Worm (Caenorhabditis elegans) whole organism, L4 larva: ENCODE measurements around the gene ttr-53.
A peak's percentile ranks its signal among the peaks of the same experiment; 100 is the strongest.

ENCODE experiments used
- D1046.2 ChIP-seq: fragments of 200-800 bp; sonication (Bioruptor generic); IDR thresholded peaks from 2 replicates; pipeline ENCODE4 v1.3.6; 2022; ENCODE audit warnings: missing genetic modification characterization, missing compliant biosample characterization
- F49E8.2 ChIP-seq: sonication (generic microtip); optimal IDR thresholded peaks from 2 replicates; lab custom pipeline; 2016; ENCODE audit warnings: missing compliant biosample characterization, mild to moderate bottlenecking, missing genetic modification characterization, borderline replicate concordance
- T20F7.1 ChIP-seq: fragments of 200-800 bp; sonication (Bioruptor generic); optimal IDR thresholded peaks from 2 replicates; lab custom pipeline; 2018; ENCODE audit warnings: mild to moderate bottlenecking, missing genetic modification characterization, missing compliant biosample characterization
- Y48G9A.11 ChIP-seq: fragments of 200-800 bp; sonication (Bioruptor generic); IDR thresholded peaks from 2 replicates; pipeline ENCODE4 v1.3.6; 2022; ENCODE audit warnings: missing genetic modification reagents, missing genetic modification characterization, missing compliant biosample characterization
- aha-1 ChIP-seq: fragments of 150-350 bp; peaks from one replicate; lab custom pipeline; 2014; ENCODE audit warnings: missing biosample characterization, missing genetic modification characterization
- ama-1 ChIP-seq: fragments of 150-350 bp; optimal IDR thresholded peaks from 2 replicates; lab custom pipeline; 2014; ENCODE audit warnings: inconsistent platforms, mixed read lengths
- ceh-20 ChIP-seq: fragments of 200-800 bp; sonication (Bioruptor generic); IDR thresholded peaks from 2 replicates; pipeline ENCODE4 v1.3.6; 2022; ENCODE audit warnings: missing genetic modification reagents, missing genetic modification characterization, missing compliant biosample characterization
- ceh-32 ChIP-seq: sonication (generic microtip); optimal IDR thresholded peaks from 2 replicates; lab custom pipeline; 2016; ENCODE audit warnings: mild to moderate bottlenecking, missing genetic modification characterization, missing compliant biosample characterization; ENCODE audit not compliant: poor library complexity
- ctbp-1 ChIP-seq: fragments of 200-800 bp; sonication (Bioruptor generic); IDR thresholded peaks from 2 replicates; pipeline ENCODE4 v1.3.6; 2022; ENCODE audit warnings: missing genetic modification reagents, missing genetic modification characterization, missing compliant biosample characterization
- daf-8 ChIP-seq: fragments of 200-800 bp; sonication (Bioruptor generic); IDR thresholded peaks from 2 replicates; pipeline ENCODE4 v1.3.6; 2022; ENCODE audit warnings: missing genetic modification characterization, missing compliant biosample characterization
- dmd-6 ChIP-seq: fragments of 200-800 bp; sonication (Bioruptor generic); IDR thresholded peaks from 2 replicates; pipeline ENCODE4 v1.3.6; 2022; ENCODE audit warnings: missing genetic modification reagents, missing genetic modification characterization, missing compliant biosample characterization
- dmd-9 ChIP-seq: fragments of 200-800 bp; sonication (Bioruptor generic); IDR thresholded peaks from 2 replicates; pipeline ENCODE4 v1.3.6; 2022; ENCODE audit warnings: missing genetic modification reagents, missing genetic modification characterization, missing compliant biosample characterization
- dve-1 ChIP-seq: sonication (generic microtip); optimal IDR thresholded peaks from 2 replicates; lab custom pipeline; 2017; ENCODE audit warnings: antibody characterized with exemption, mild to moderate bottlenecking, missing genetic modification characterization, missing compliant biosample characterization; ENCODE audit not compliant: insufficient read depth
- egl-27 ChIP-seq: sonication (generic microtip); optimal IDR thresholded peaks from 3 replicates; lab custom pipeline; 2017; ENCODE audit warnings: missing biosample characterization, missing genetic modification reagents, missing genetic modification characterization
- fkh-10 ChIP-seq: fragments of 150-350 bp; optimal IDR thresholded peaks from 2 replicates; lab custom pipeline; 2014; ENCODE audit warnings: missing biosample characterization, missing genetic modification reagents, missing genetic modification characterization
- hif-1 ChIP-seq, 2 experiments: sonication (generic microtip); optimal IDR thresholded peaks; 2 replicates each; lab custom pipeline; 2016 to 2017; ENCODE audit warnings: missing compliant biosample characterization in 2 of 2, missing genetic modification characterization in 2 of 2, missing genetic modification reagents in 2 of 2, missing genotype in 2 of 2, mild to moderate bottlenecking in 1 of 2
- hlh-11 ChIP-seq: fragments of 200-800 bp; sonication (Bioruptor generic); optimal IDR thresholded peaks from 2 replicates; lab custom pipeline; 2018; ENCODE audit warnings: mild to moderate bottlenecking, missing genetic modification characterization, missing compliant biosample characterization
- hlh-30 ChIP-seq: sonication (generic microtip); optimal IDR thresholded peaks from 2 replicates; lab custom pipeline; 2017; ENCODE audit warnings: antibody characterized with exemption, mild to moderate bottlenecking, missing genetic modification characterization, missing compliant biosample characterization; ENCODE audit not compliant: insufficient read depth
- hmg-1.1 ChIP-seq: fragments of 200-800 bp; sonication (Bioruptor generic); IDR thresholded peaks from 2 replicates; pipeline ENCODE4 v1.3.6; 2022; ENCODE audit warnings: missing genetic modification reagents, missing genetic modification characterization, missing compliant biosample characterization
- lin-1 ChIP-seq: fragments of 200-800 bp; sonication (Bioruptor generic); IDR thresholded peaks from 2 replicates; pipeline ENCODE4 v1.3.6; 2022; ENCODE audit warnings: missing genetic modification reagents, missing genetic modification characterization, missing compliant biosample characterization
- lin-15B ChIP-seq: fragments of 150-350 bp; sonication (generic microtip); optimal IDR thresholded peaks from 3 replicates; lab custom pipeline; 2014; ENCODE audit warnings: missing biosample characterization, missing genetic modification characterization
- lin-38 ChIP-seq: fragments of 200-800 bp; sonication (Bioruptor generic); IDR thresholded peaks from 2 replicates; pipeline ENCODE4 v1.3.6; 2022; ENCODE audit warnings: missing genetic modification reagents, missing genetic modification characterization, missing compliant biosample characterization
- lir-3 ChIP-seq: sonication (generic microtip); optimal IDR thresholded peaks from 2 replicates; lab custom pipeline; 2016; ENCODE audit warnings: mild to moderate bottlenecking, missing genetic modification characterization, missing compliant biosample characterization
- lsy-2 ChIP-seq, 2 experiments: fragments of 150-350 bp in 1 of 2; sonication (generic microtip) in 1 of 2; optimal IDR thresholded peaks; 2 replicates each; lab custom pipeline; 2014 to 2017; ENCODE audit warnings: missing biosample characterization in 2 of 2, missing genetic modification characterization in 2 of 2
- mes-2 ChIP-seq: sonication (generic microtip); optimal IDR thresholded peaks from 2 replicates; lab custom pipeline; 2016; ENCODE audit warnings: missing genotype, mild to moderate bottlenecking, missing genetic modification characterization, missing compliant biosample characterization; ENCODE audit not compliant: poor library complexity, severe bottlenecking
- nhr-11 ChIP-seq: fragments of 150-350 bp; optimal IDR thresholded peaks from 2 replicates; lab custom pipeline; 2014; ENCODE audit warnings: missing biosample characterization, missing genetic modification characterization
- nhr-48 ChIP-seq: sonication (generic microtip); optimal IDR thresholded peaks from 2 replicates; lab custom pipeline; 2016; ENCODE audit warnings: mild to moderate bottlenecking, missing genetic modification characterization, missing compliant biosample characterization
- nhr-77 ChIP-seq: fragments of 150-350 bp; optimal IDR thresholded peaks from 2 replicates; lab custom pipeline; 2014; ENCODE audit warnings: missing biosample characterization, missing genetic modification characterization
- pha-4 ChIP-seq, 2 experiments: fragments of 150-350 bp in 1 of 2; fragments of 200-800 bp in 1 of 2; sonication (Bioruptor generic) in 1 of 2; IDR thresholded peaks in 1 of 2; optimal IDR thresholded peaks in 1 of 2; 2 replicates each; pipeline versions ENCODE4 v1.3.6 to Lab custom; 2014 to 2022; ENCODE audit warnings: missing genetic modification characterization in 2 of 2, missing genetic modification reagents in 2 of 2, missing biosample characterization in 1 of 2, missing compliant biosample characterization in 1 of 2
- sdz-12 ChIP-seq: fragments of 200-800 bp; sonication (Bioruptor generic); optimal IDR thresholded peaks from 2 replicates; lab custom pipeline; 2018; ENCODE audit warnings: mild to moderate bottlenecking, missing genetic modification characterization, missing compliant biosample characterization
- skn-1 ChIP-seq: fragments of 150-350 bp; optimal IDR thresholded peaks from 2 replicates; lab custom pipeline; 2014; ENCODE audit warnings: missing biosample characterization, missing genetic modification characterization
- spr-1 ChIP-seq: sonication (generic microtip); optimal IDR thresholded peaks from 2 replicates; lab custom pipeline; 2016; ENCODE audit warnings: mild to moderate bottlenecking, missing genetic modification characterization, missing compliant biosample characterization
- unc-62 ChIP-seq, 3 experiments: fragments of 150-350 bp in 1 of 3; sonication (generic microtip); optimal IDR thresholded peaks in 2 of 3; peaks in 1 of 3; 1 replicate in 1 of 3; 2 replicates in 2 of 3; lab custom pipeline; 2014 to 2017; ENCODE audit warnings: missing biosample characterization in 3 of 3, missing genetic modification characterization in 3 of 3, missing genetic modification reagents in 3 of 3, missing genotype in 1 of 3
- vab-7 ChIP-seq: fragments of 200-800 bp; sonication (Bioruptor generic); IDR thresholded peaks from 2 replicates; pipeline ENCODE4 v1.3.6; 2022; ENCODE audit warnings: missing genetic modification reagents, missing genetic modification characterization, missing compliant biosample characterization
- zag-1 ChIP-seq: fragments of 150-350 bp; optimal IDR thresholded peaks from 2 replicates; lab custom pipeline; 2014; ENCODE audit warnings: missing biosample characterization, missing genetic modification characterization
- zfp-2 ChIP-seq: sonication (generic microtip); optimal IDR thresholded peaks from 2 replicates; lab custom pipeline; 2016; ENCODE audit warnings: mild to moderate bottlenecking, missing genetic modification characterization, missing compliant biosample characterization
- zip-2 ChIP-seq: fragments of 150-350 bp; optimal IDR thresholded peaks from 2 replicates; lab custom pipeline; 2014; ENCODE audit warnings: missing biosample characterization, missing genetic modification characterization

The ttr-53 gene

ce11 chrIV:10180133-10180749 is 22.4 kb downstream of the ttr-53 start, which contains the start of gene gta-1:
Gene gta-1 (plus strand): TSS chrIV:10180660.
- TF ChIP-seq fkh-10 (GFP tag; lab: Kevin White, UChicago) (peak; percentile 16), mes-2 (peak; percentile 5), ceh-32 (tag; lab: Kevin White, UChicago) (no peak), D1046.2 (GFP tag; lab: Robert Waterston, UW) (no peak), unc-62 (GFP tag; optimal IDR thresholded peaks at IDR 0.05 in 1 of 2; lab: Kevin White, UChicago) (no peak), unc-62 (tag; optimal IDR thresholded peaks at IDR 0.05; lab: Kevin White, UChicago) (no peak), dve-1 (peak; percentile 2), zag-1 (tag; lab: Kevin White, UChicago) (no peak), F49E8.2 (tag; lab: Kevin White, UChicago) (no peak), pha-4 (GFP tag; IDR thresholded peaks at IDR 0.05; lab: Robert Waterston, UW) (no peak), pha-4 (tag; optimal IDR thresholded peaks at IDR 0.05; lab: Kevin White, UChicago) (no peak), dmd-6 (GFP tag; lab: Robert Waterston, UW) (no peak), lin-38 (no peak), skn-1 (tag; lab: Kevin White, UChicago) (no peak), zip-2 (tag; lab: Kevin White, UChicago) (peak; percentile 44), sdz-12 (GFP tag; lab: Kevin White, UChicago) (no peak), nhr-77 (peak; percentile 13), daf-8 (GFP tag; lab: Robert Waterston, UW) (no peak), dmd-9 (GFP tag; lab: Robert Waterston, UW) (no peak), hlh-30 (peak; percentile 51), lsy-2 (tag; optimal IDR thresholded peaks at IDR 0.05; lab: Kevin White, UChicago) (peak in 1 of 2 experiments; percentile 25), hmg-1.1 (GFP tag; lab: Robert Waterston, UW) (peak; percentile 33; the same call in 1 of the 2 replicates), aha-1 (tag; lab: Kevin White, UChicago) (peak; percentile 66), spr-1 (tag; lab: Kevin White, UChicago) (no peak), zfp-2 (tag; lab: Kevin White, UChicago) (no peak), hlh-11 (tag; lab: Kevin White, UChicago) (peak; percentile 30), ama-1 (lab: Kevin White, UChicago) (peak; percentile 66), nhr-11 (tag; lab: Kevin White, UChicago) (peak; percentile 18), egl-27 (no peak)

- no peak for TF ChIP-seq lin-1 (GFP tag; lab: Robert Waterston, UW)
- peak; percentile 44 for TF ChIP-seq fkh-10 (GFP tag; lab: Kevin White, UChicago)
These were observed 30.7 kb downstream of the ttr-53 start for ce11 chrIV:10188505-10188904.

ce11 chrIV:10190586-10190985 is 32.7 kb downstream of the ttr-53 start:
- TF ChIP-seq nhr-48 (tag; lab: Kevin White, UChicago) (no peak), T20F7.1 (no peak), ceh-20 (no peak), ctbp-1 (GFP tag; lab: Robert Waterston, UW) (no peak), zag-1 (tag; lab: Kevin White, UChicago) (no peak), hif-1 (tag; optimal IDR thresholded peaks at IDR 0.05; lab: Kevin White, UChicago) (no peak), vab-7 (GFP tag; lab: Robert Waterston, UW) (no peak), lir-3 (tag; lab: Kevin White, UChicago) (no peak), Y48G9A.11 (GFP tag; lab: Robert Waterston, UW) (no peak), lin-38 (no peak), lsy-2 (tag; optimal IDR thresholded peaks at IDR 0.05; lab: Kevin White, UChicago) (no peak), lin-15B (tag; lab: Kevin White, UChicago) (no peak), skn-1 (tag; lab: Kevin White, UChicago) (no peak)
